Fruit fly (Drosophila melanogaster) whole organism, embryonic: ENCODE data around the gene CG42538.

Experiments
- Bgb ChIP-seq: fragments of 200-800 bp; sonication (Bioruptor generic); IDR thresholded peaks from 2 replicates; pipeline ENCODE4 v1.3.6; 2022; ENCODE audit warnings: missing biosample characterization, missing genetic modification characterization; ENCODE audit not compliant: partially characterized antibody
- Blimp-1 ChIP-seq: fragments of 200-800 bp; sonication (Bioruptor generic); optimal IDR thresholded peaks from 3 replicates; lab custom pipeline; 2018; ENCODE audit warnings: missing biosample characterization, missing genetic modification characterization, mild to moderate bottlenecking, moderate library complexity, missing genetic modification reagents
- C15 ChIP-seq: fragments of 200-800 bp; sonication (Bioruptor generic); IDR thresholded peaks from 3 replicates; pipeline ENCODE4 v1.3.6; 2022; ENCODE audit warnings: missing biosample characterization, missing genetic modification characterization
- CG10267 ChIP-seq: fragments of 200-800 bp; sonication (Bioruptor generic); optimal IDR thresholded peaks from 2 replicates; lab custom pipeline; 2018; ENCODE audit warnings: missing biosample characterization, mild to moderate bottlenecking, missing genetic modification characterization, moderate library complexity
- CG11247 ChIP-seq: fragments of 200-800 bp; sonication (Bioruptor generic); IDR thresholded peaks from 2 replicates; pipeline ENCODE4 v1.3.6; 2022; ENCODE audit warnings: missing biosample characterization, missing genetic modification characterization
- CG11723 ChIP-seq: fragments of 200-800 bp; sonication (Bioruptor generic); optimal IDR thresholded peaks from 2 replicates; lab custom pipeline; 2017; ENCODE audit warnings: missing biosample characterization, mild to moderate bottlenecking, missing genetic modification characterization
- CG12659 ChIP-seq: fragments of 200-800 bp; sonication (Bioruptor generic); optimal IDR thresholded peaks from 3 replicates; lab custom pipeline; 2017; ENCODE audit warnings: mild to moderate bottlenecking, missing biosample characterization, missing genetic modification reagents, missing genetic modification characterization
- CG13123 ChIP-seq: fragments of 200-800 bp; sonication (Bioruptor generic); optimal IDR thresholded peaks from 2 replicates; lab custom pipeline; 2016; ENCODE audit warnings: missing biosample characterization, missing genetic modification characterization
- CG13624 ChIP-seq: fragments of 200-800 bp; sonication (Bioruptor generic); optimal IDR thresholded peaks from 2 replicates; lab custom pipeline; 2016; ENCODE audit warnings: missing biosample characterization, missing genetic modification characterization
- CG14710 ChIP-seq: fragments of 200-800 bp; sonication (Bioruptor generic); optimal IDR thresholded peaks from 3 replicates; lab custom pipeline; 2019; ENCODE audit warnings: missing biosample characterization, mild to moderate bottlenecking, missing genetic modification characterization, moderate library complexity
- CG14860 ChIP-seq: fragments of 200-800 bp; sonication (Bioruptor generic); IDR thresholded peaks from 3 replicates; pipeline ENCODE4 v1.3.6; 2022; ENCODE audit warnings: missing biosample characterization, missing genetic modification characterization; ENCODE audit not compliant: partially characterized antibody
- CG15514 ChIP-seq: fragments of 200-800 bp; sonication (Bioruptor generic); optimal IDR thresholded peaks from 3 replicates; lab custom pipeline; 2017; ENCODE audit warnings: missing biosample characterization, missing genetic modification characterization, mild to moderate bottlenecking, moderate library complexity, missing genetic modification reagents
- CG1647 ChIP-seq: fragments of 200-800 bp; sonication (Bioruptor generic); optimal IDR thresholded peaks from 3 replicates; lab custom pipeline; 2016; ENCODE audit warnings: missing biosample characterization, missing genetic modification characterization
- CG17186 ChIP-seq: fragments of 200-800 bp; sonication (Bioruptor generic); optimal IDR thresholded peaks from 3 replicates; lab custom pipeline; 2017; ENCODE audit warnings: missing biosample characterization, missing genetic modification reagents, missing genetic modification characterization
- CG2712 ChIP-seq: fragments of 200-800 bp; optimal IDR thresholded peaks from 3 replicates; lab custom pipeline; 2019; ENCODE audit warnings: missing biosample characterization, mild to moderate bottlenecking, missing genetic modification characterization, moderate library complexity
- CG31365 ChIP-seq: fragments of 200-800 bp; sonication (Bioruptor generic); optimal IDR thresholded peaks from 2 replicates; lab custom pipeline; 2018; ENCODE audit warnings: missing biosample characterization, mild to moderate bottlenecking, missing genetic modification characterization
- CG3847 ChIP-seq: fragments of 200-800 bp; sonication (Bioruptor generic); IDR thresholded peaks from 2 replicates; pipeline ENCODE4 v1.3.6; 2022; ENCODE audit warnings: missing biosample characterization, missing genetic modification characterization
- CG6175 ChIP-seq: fragments of 200-800 bp; sonication (Bioruptor generic); IDR thresholded peaks from 3 replicates; pipeline ENCODE4 v1.3.6; 2022; ENCODE audit warnings: missing biosample characterization, missing genetic modification characterization
- CG6791 ChIP-seq: fragments of 200-800 bp; sonication (Bioruptor generic); IDR thresholded peaks from 3 replicates; pipeline ENCODE4 v1.3.6; 2022; ENCODE audit warnings: missing biosample characterization, missing genetic modification characterization; ENCODE audit not compliant: partially characterized antibody
- CG7987 ChIP-seq: fragments of 200-800 bp; sonication (Bioruptor generic); optimal IDR thresholded peaks from 2 replicates; lab custom pipeline; 2018; ENCODE audit warnings: missing biosample characterization, mild to moderate bottlenecking, missing genetic modification characterization, moderate library complexity
- CG8281 ChIP-seq: fragments of 200-800 bp; sonication (Bioruptor generic); optimal IDR thresholded peaks from 2 replicates; lab custom pipeline; 2018; ENCODE audit warnings: missing biosample characterization, mild to moderate bottlenecking, missing genetic modification characterization, moderate library complexity
- CG8944 ChIP-seq: fragments of 200-800 bp; sonication (Bioruptor generic); optimal IDR thresholded peaks from 3 replicates; lab custom pipeline; 2016; ENCODE audit warnings: missing biosample characterization, missing genetic modification characterization
- CG9727 ChIP-seq: fragments of 200-800 bp; sonication (Bioruptor generic); optimal IDR thresholded peaks from 3 replicates; lab custom pipeline; 2017; ENCODE audit warnings: missing biosample characterization, mild to moderate bottlenecking, missing genetic modification characterization
- CG9797 ChIP-seq: fragments of 200-800 bp; sonication (Bioruptor generic); optimal IDR thresholded peaks from 3 replicates; lab custom pipeline; 2018; ENCODE audit warnings: missing biosample characterization, mild to moderate bottlenecking, missing genetic modification characterization
- CG9817 ChIP-seq: fragments of 200-800 bp; sonication (Bioruptor generic); optimal IDR thresholded peaks from 2 replicates; lab custom pipeline; 2018; ENCODE audit warnings: missing biosample characterization, mild to moderate bottlenecking, missing genetic modification characterization, moderate library complexity
- Dad ChIP-seq: fragments of 200-800 bp; sonication (Bioruptor generic); optimal IDR thresholded peaks from 3 replicates; lab custom pipeline; 2016; ENCODE audit warnings: missing biosample characterization, missing genetic modification characterization
- Ets97D ChIP-seq: fragments of 200-800 bp; sonication (Bioruptor generic); optimal IDR thresholded peaks from 3 replicates; lab custom pipeline; 2016; ENCODE audit warnings: missing biosample characterization, missing genetic modification characterization
- HHEX ChIP-seq: fragments of 200-800 bp; sonication (Bioruptor generic); optimal IDR thresholded peaks from 3 replicates; lab custom pipeline; 2017; ENCODE audit warnings: missing biosample characterization, mild to moderate bottlenecking, missing genetic modification characterization, missing genetic modification reagents
- HLH54F ChIP-seq: fragments of 200-800 bp; sonication (Bioruptor generic); optimal IDR thresholded peaks from 3 replicates; lab custom pipeline; 2016; ENCODE audit warnings: missing biosample characterization, missing genetic modification characterization
- Nf-YB ChIP-seq: fragments of 200-800 bp; sonication (Bioruptor generic); optimal IDR thresholded peaks from 3 replicates; lab custom pipeline; 2019; ENCODE audit warnings: missing biosample characterization, mild to moderate bottlenecking, missing genetic modification characterization, moderate library complexity
- Nf-YC ChIP-seq: fragments of 200-800 bp; optimal IDR thresholded peaks from 3 replicates; lab custom pipeline; 2019; ENCODE audit warnings: missing biosample characterization, mild to moderate bottlenecking, missing genetic modification characterization, moderate library complexity
- Scr ChIP-seq: fragments of 200-800 bp; sonication (Bioruptor generic); IDR thresholded peaks from 2 replicates; pipeline ENCODE4 v1.3.6; 2022; ENCODE audit warnings: missing biosample characterization, missing genetic modification characterization; ENCODE audit not compliant: partially characterized antibody
- ara ChIP-seq: fragments of 200-800 bp; sonication (Bioruptor generic); IDR thresholded peaks from 2 replicates; pipeline ENCODE4 v1.3.6; 2022; ENCODE audit warnings: missing biosample characterization, missing genetic modification characterization
- ash1 ChIP-seq: fragments of 200-800 bp; sonication (Bioruptor generic); optimal IDR thresholded peaks from 2 replicates; lab custom pipeline; 2018; ENCODE audit warnings: missing biosample characterization, mild to moderate bottlenecking, missing genetic modification characterization
- ato ChIP-seq: fragments of 200-800 bp; sonication (Bioruptor generic); IDR thresholded peaks from 2 replicates; pipeline ENCODE4 v1.3.6; 2022; ENCODE audit warnings: missing biosample characterization, missing genetic modification characterization; ENCODE audit not compliant: partially characterized antibody
- cas ChIP-seq: fragments of 200-800 bp; sonication (Bioruptor generic); IDR thresholded peaks from 2 replicates; pipeline ENCODE4 v1.3.6; 2022; ENCODE audit warnings: missing biosample characterization, missing genetic modification characterization
- cato ChIP-seq: fragments of 200-800 bp; sonication (Bioruptor generic); optimal IDR thresholded peaks from 2 replicates; lab custom pipeline; 2016; ENCODE audit warnings: missing biosample characterization, missing genetic modification characterization, borderline replicate concordance
- cwo ChIP-seq: fragments of 200-800 bp; sonication (Bioruptor generic); optimal IDR thresholded peaks from 3 replicates; lab custom pipeline; 2017; ENCODE audit warnings: missing biosample characterization, missing genetic modification characterization, mild to moderate bottlenecking, moderate library complexity, missing genetic modification reagents
- dimm ChIP-seq: fragments of 200-800 bp; sonication (Bioruptor generic); IDR thresholded peaks from 2 replicates; pipeline ENCODE4 v1.3.6; 2022; ENCODE audit warnings: missing biosample characterization, missing genetic modification characterization
- dmrt99B ChIP-seq: fragments of 200-800 bp; sonication (Bioruptor generic); optimal IDR thresholded peaks from 2 replicates; lab custom pipeline; 2018; ENCODE audit warnings: missing biosample characterization, mild to moderate bottlenecking, missing genetic modification characterization, moderate library complexity
- gcm ChIP-seq: fragments of 200-800 bp; sonication (Bioruptor generic); optimal IDR thresholded peaks from 2 replicates; lab custom pipeline; 2019; ENCODE audit warnings: missing biosample characterization, mild to moderate bottlenecking, missing genetic modification characterization, moderate library complexity
- gcm2 ChIP-seq: fragments of 200-800 bp; sonication (Bioruptor generic); optimal IDR thresholded peaks from 2 replicates; lab custom pipeline; 2016; ENCODE audit warnings: missing biosample characterization, missing genetic modification characterization
- gfzf ChIP-seq: fragments of 200-800 bp; sonication (Bioruptor generic); optimal IDR thresholded peaks from 2 replicates; lab custom pipeline; 2016; ENCODE audit warnings: missing biosample characterization, mild to moderate bottlenecking, missing genetic modification characterization, moderate library complexity
- hb ChIP-seq: fragments of 200-800 bp; sonication (Bioruptor generic); IDR thresholded peaks from 3 replicates; pipeline ENCODE4 v1.3.6; 2022; ENCODE audit warnings: missing biosample characterization, missing genetic modification characterization; ENCODE audit not compliant: partially characterized antibody
- mld ChIP-seq: fragments of 200-800 bp; sonication (Bioruptor generic); IDR thresholded peaks from 3 replicates; pipeline ENCODE4 v1.3.6; 2022; ENCODE audit warnings: missing biosample characterization, missing genetic modification characterization; ENCODE audit not compliant: partially characterized antibody
- pan ChIP-seq, 4 experiments: fragments of >200 bp in 3 of 4; fragments of 200-800 bp in 1 of 4; sonication (Bioruptor generic) in 1 of 4; optimal IDR thresholded peaks in 3 of 4; IDR thresholded peaks in 1 of 4; 2 replicates each; pipeline versions ENCODE4 v1.3.6 to Lab custom; 2017 to 2022; ENCODE audit warnings: missing biosample characterization in 2 of 4, missing genetic modification characterization in 2 of 4, mixed read lengths in 1 of 4
- pzg ChIP-seq: fragments of 200-800 bp; sonication (Bioruptor generic); optimal IDR thresholded peaks from 3 replicates; lab custom pipeline; 2018; ENCODE audit warnings: missing biosample characterization, mild to moderate bottlenecking, missing genetic modification characterization, moderate library complexity
- sug ChIP-seq: fragments of 200-800 bp; optimal IDR thresholded peaks from 2 replicates; lab custom pipeline; 2019; ENCODE audit warnings: missing biosample characterization, mild to moderate bottlenecking, missing genetic modification characterization, moderate library complexity
- tgo ChIP-seq: fragments of 200-800 bp; sonication (Bioruptor generic); IDR thresholded peaks from 3 replicates; pipeline ENCODE4 v1.3.6; 2022; ENCODE audit warnings: missing biosample characterization, missing genetic modification characterization

Gene CG42538

DNA sequence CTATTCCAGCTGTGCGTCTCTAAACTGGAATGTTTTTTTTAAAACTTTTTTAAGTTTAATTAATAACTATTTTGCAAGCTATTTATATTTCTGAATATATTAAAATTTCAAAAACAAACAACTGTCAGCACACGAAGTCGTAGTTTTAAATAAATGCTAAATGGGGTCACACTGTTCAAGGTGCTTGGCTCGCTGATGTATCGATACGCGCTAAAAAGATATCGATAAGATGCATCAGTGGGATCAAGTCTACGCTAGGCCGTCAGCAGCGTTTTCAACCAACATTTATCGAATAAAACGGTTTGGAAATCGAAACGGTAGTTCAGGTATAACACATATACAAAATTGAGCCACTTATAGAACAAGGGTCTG lies 16.5 kb downstream of the CG42538 start, which contains the start of gene Diap1 (continued):
- TF ChIP-seq CG13624 (GFP tag; lab: Kevin White, UChicago) = peak; percentile 50
- TF ChIP-seq mld (GFP tag; lab: Robert Waterston, UW) = peak; percentile 67; the same call in 2 of the 3 replicates
- peak; percentile 90 for TF ChIP-seq Ets97D
- TF ChIP-seq CG14710 = peak; percentile 100
- peak; percentile 96 for TF ChIP-seq CG15514 (GFP tag; lab: Kevin White, UChicago)
- peak; percentile 84 for TF ChIP-seq CG14860 (GFP tag; lab: Robert Waterston, UW)
- TF ChIP-seq sug (tag; lab: Kevin White, UChicago) = no peak
- no peak for TF ChIP-seq ara (GFP tag; lab: Robert Waterston, UW)
- TF ChIP-seq CG3847 = 0 out of 2 replicates have a peak, but pooled peaks have one; percentile 26
- TF ChIP-seq gfzf (GFP tag; lab: Kevin White, UChicago) = peak; percentile 58
- peak; percentile 17 for TF ChIP-seq CG9817
- TF ChIP-seq Bgb (GFP tag; lab: Robert Waterston, UW) = peak; percentile 95
- no peak for TF ChIP-seq gcm2 (GFP tag; lab: Kevin White, UChicago)
- peak; percentile 86 for TF ChIP-seq Scr (GFP tag; lab: Robert Waterston, UW)
- TF ChIP-seq pzg (GFP tag; lab: Kevin White, UChicago) = peak; percentile 99
- TF ChIP-seq Nf-YB (GFP tag; lab: Kevin White, UChicago) = no peak
- no peak for TF ChIP-seq tgo (GFP tag; lab: Robert Waterston, UW)
- no peak for TF ChIP-seq cas
- TF ChIP-seq CG2712 (tag; lab: Kevin White, UChicago) = peak; percentile 18
- TF ChIP-seq CG11723 (GFP tag; lab: Kevin White, UChicago) = no peak
- TF ChIP-seq CG8281 (tag; lab: Kevin White, UChicago) = no peak
- TF ChIP-seq Blimp-1 (GFP tag; lab: Kevin White, UChicago) = peak; percentile 15
- no peak; the same call in 1 of the 2 replicates for TF ChIP-seq CG11247 (GFP tag; lab: Robert Waterston, UW)
- no peak for TF ChIP-seq dimm (GFP tag; lab: Robert Waterston, UW)
- peak; percentile 89 for TF ChIP-seq hb (GFP tag; lab: Robert Waterston, UW)
- TF ChIP-seq CG7987 (GFP tag; lab: Kevin White, UChicago) = peak; percentile 34
- TF ChIP-seq Dad (GFP tag; lab: Kevin White, UChicago) = peak; percentile 0
- no peak for TF ChIP-seq CG9727 (GFP tag; lab: Kevin White, UChicago)
- TF ChIP-seq CG10267 (tag; lab: Kevin White, UChicago) = peak; percentile 59
- no peak for TF ChIP-seq Nf-YC (tag; lab: Kevin White, UChicago)
- peak; percentile 41 for TF ChIP-seq CG17186 (GFP tag; lab: Kevin White, UChicago)
- TF ChIP-seq ash1 = no peak
- TF ChIP-seq cwo (GFP tag; lab: Kevin White, UChicago) = no peak
- peak; percentile 96 for TF ChIP-seq CG6791 (GFP tag; lab: Robert Waterston, UW)
- no peak for TF ChIP-seq dmrt99B (tag; lab: Kevin White, UChicago)
- peak; percentile 18 for TF ChIP-seq CG12659 (GFP tag; lab: Kevin White, UChicago)
- no peak for TF ChIP-seq pan (optimal IDR thresholded peaks at IDR 0.05; lab: Kevin White, UChicago)
- no peak for TF ChIP-seq pan (GFP tag; optimal IDR thresholded peaks at IDR 0.05 in 1 of 2, IDR thresholded peaks at IDR 0.05 in 1 of 2)
- no peak for TF ChIP-seq HHEX
- TF ChIP-seq HLH54F = no peak
- TF ChIP-seq CG1647 (GFP tag; lab: Kevin White, UChicago) = no peak
- TF ChIP-seq CG13123 (GFP tag; lab: Kevin White, UChicago) = no peak
- no peak for TF ChIP-seq CG6175
- TF ChIP-seq C15 = no peak
- no peak for TF ChIP-seq CG31365
- TF ChIP-seq CG8944 = no peak
- TF ChIP-seq ato = peak; percentile 94
- TF ChIP-seq gcm (GFP tag; lab: Kevin White, UChicago) = no peak
- TF ChIP-seq cato (GFP tag; lab: Kevin White, UChicago) = no peak
- TF ChIP-seq CG9797 (GFP tag; lab: Kevin White, UChicago) = peak; percentile 62
